Worm (Caenorhabditis elegans) whole organism, L1 larva: ENCODE measurements around the gene sre-10.

Experiments used
- C04F5.9 ChIP-seq: sonication (generic microtip); optimal IDR thresholded peaks from 2 replicates; lab custom pipeline; 2016; ENCODE audit warnings: missing genetic modification characterization, missing compliant biosample characterization
- C16A3.4 ChIP-seq: fragments of 150-350 bp; optimal IDR thresholded peaks from 2 replicates; lab custom pipeline; 2014; ENCODE audit warnings: missing biosample characterization, missing genetic modification characterization
- aly-2 ChIP-seq: fragments of 150-350 bp; optimal IDR thresholded peaks from 2 replicates; lab custom pipeline; 2014; ENCODE audit warnings: missing biosample characterization, missing genetic modification characterization
- blmp-1 ChIP-seq: fragments of 150-350 bp; optimal IDR thresholded peaks from 2 replicates; lab custom pipeline; 2014; ENCODE audit warnings: missing biosample characterization, missing genetic modification characterization
- ceh-63 ChIP-seq: fragments of 200-800 bp; sonication (Bioruptor generic); optimal IDR thresholded peaks from 2 replicates; lab custom pipeline; 2018; ENCODE audit warnings: mild to moderate bottlenecking, missing genetic modification characterization, missing compliant biosample characterization
- ceh-82 ChIP-seq, 3 experiments: fragments of 150-350 bp in 1 of 3; sonication (generic microtip) in 2 of 3; optimal IDR thresholded peaks; 2 replicates each; lab custom pipeline; 2014 to 2017; ENCODE audit warnings: missing biosample characterization in 3 of 3, missing genetic modification characterization in 3 of 3
- ces-1 ChIP-seq: fragments of 150-350 bp; optimal IDR thresholded peaks from 2 replicates; lab custom pipeline; 2014; ENCODE audit warnings: missing biosample characterization, missing genetic modification reagents, missing genetic modification characterization
- efl-1 ChIP-seq, 4 experiments: fragments of 150-350 bp; optimal IDR thresholded peaks in 3 of 4; peaks in 1 of 4; 1 replicate in 1 of 4; 2 replicates in 3 of 4; lab custom pipeline; 2014; ENCODE audit warnings: missing biosample characterization in 2 of 4, missing genetic modification characterization in 2 of 4, missing genetic modification reagents in 2 of 4
- efl-3 ChIP-seq: fragments of 200-800 bp; sonication (Bioruptor generic); optimal IDR thresholded peaks from 2 replicates; lab custom pipeline; 2018; ENCODE audit warnings: mild to moderate bottlenecking, missing genetic modification characterization, missing compliant biosample characterization
- egl-13 ChIP-seq: sonication (generic microtip); optimal IDR thresholded peaks from 2 replicates; lab custom pipeline; 2016; ENCODE audit warnings: missing genotype, missing genetic modification reagents, missing genetic modification characterization, missing compliant biosample characterization
- egl-27 ChIP-seq, 2 experiments: fragments of 150-350 bp in 1 of 2; sonication (generic microtip); optimal IDR thresholded peaks; 3 replicates each; lab custom pipeline; 2017 to 2018; ENCODE audit warnings: missing biosample characterization in 2 of 2, missing genetic modification characterization in 2 of 2, missing genetic modification reagents in 2 of 2
- fkh-10 ChIP-seq: sonication (generic microtip); optimal IDR thresholded peaks from 2 replicates; lab custom pipeline; 2017; ENCODE audit warnings: missing biosample characterization, missing genetic modification reagents, missing genetic modification characterization
- fkh-8 ChIP-seq: sonication (generic microtip); optimal IDR thresholded peaks from 2 replicates; lab custom pipeline; 2016; ENCODE audit warnings: mild to moderate bottlenecking, missing genetic modification characterization, missing compliant biosample characterization
- fos-1 ChIP-seq: fragments of 150-350 bp; optimal IDR thresholded peaks from 2 replicates; lab custom pipeline; 2014; ENCODE audit warnings: missing biosample characterization, missing genetic modification characterization
- grh-1 ChIP-seq: fragments of 200-800 bp; sonication (Bioruptor generic); IDR thresholded peaks from 2 replicates; pipeline ENCODE4 v1.3.6; 2022; ENCODE audit warnings: missing genetic modification reagents, missing genetic modification characterization, missing compliant biosample characterization
- hlh-17 ChIP-seq: fragments of 200-800 bp; sonication (Bioruptor generic); optimal IDR thresholded peaks from 2 replicates; lab custom pipeline; 2018; ENCODE audit warnings: missing genetic modification characterization, mild to moderate bottlenecking, missing compliant biosample characterization, moderate library complexity, borderline replicate concordance
- irx-1 ChIP-seq: sonication (generic microtip); optimal IDR thresholded peaks from 2 replicates; lab custom pipeline; 2016; ENCODE audit warnings: missing genetic modification characterization, missing compliant biosample characterization
- jun-1 ChIP-seq: fragments of 150-350 bp; optimal IDR thresholded peaks from 2 replicates; lab custom pipeline; 2014; ENCODE audit warnings: missing biosample characterization, missing genetic modification reagents, missing genetic modification characterization
- lin-13 ChIP-seq: fragments of 150-350 bp; optimal IDR thresholded peaks from 2 replicates; lab custom pipeline; 2014; ENCODE audit warnings: missing biosample characterization, missing genetic modification reagents, missing genetic modification characterization
- lin-14 ChIP-seq: fragments of 200-800 bp; sonication (Bioruptor generic); optimal IDR thresholded peaks from 2 replicates; lab custom pipeline; 2018; ENCODE audit warnings: mild to moderate bottlenecking, missing genetic modification characterization, moderate library complexity, missing compliant biosample characterization
- lin-15B ChIP-seq: fragments of 150-350 bp; sonication (generic microtip); optimal IDR thresholded peaks from 3 replicates; lab custom pipeline; 2014; ENCODE audit warnings: missing biosample characterization, missing genetic modification characterization
- lin-39 ChIP-seq: fragments of 150-350 bp; optimal IDR thresholded peaks from 2 replicates; lab custom pipeline; 2014; ENCODE audit warnings: missing biosample characterization, missing genetic modification reagents, missing genetic modification characterization
- lsy-2 ChIP-seq, 2 experiments: fragments of 150-350 bp; optimal IDR thresholded peaks; 2 replicates each; lab custom pipeline; 2014; ENCODE audit warnings: missing biosample characterization in 2 of 2, missing genetic modification characterization in 2 of 2
- mdl-1 ChIP-seq, 2 experiments: fragments of 150-350 bp; optimal IDR thresholded peaks; 2 replicates each; lab custom pipeline; 2014 to 2017; ENCODE audit warnings: missing biosample characterization in 2 of 2, missing genetic modification characterization in 2 of 2, inconsistent platforms in 1 of 2
- nhr-11 ChIP-seq: fragments of 150-350 bp; optimal IDR thresholded peaks from 2 replicates; lab custom pipeline; 2014; ENCODE audit warnings: missing biosample characterization, missing genetic modification characterization
- nhr-12 ChIP-seq: sonication (generic microtip); optimal IDR thresholded peaks from 2 replicates; lab custom pipeline; 2017; ENCODE audit warnings: missing biosample characterization, missing genetic modification characterization
- nhr-20 ChIP-seq: sonication (generic microtip); optimal IDR thresholded peaks from 2 replicates; lab custom pipeline; 2016; ENCODE audit warnings: mild to moderate bottlenecking, missing genetic modification characterization, missing compliant biosample characterization
- nhr-237 ChIP-seq: fragments of 150-350 bp; optimal IDR thresholded peaks from 2 replicates; lab custom pipeline; 2014; ENCODE audit warnings: missing biosample characterization, missing genetic modification characterization
- nhr-71 ChIP-seq: sonication (generic microtip); optimal IDR thresholded peaks from 2 replicates; lab custom pipeline; 2016; ENCODE audit warnings: mild to moderate bottlenecking, missing genetic modification characterization, moderate library complexity, missing compliant biosample characterization
- nhr-76 ChIP-seq: sonication (generic microtip); optimal IDR thresholded peaks from 2 replicates; lab custom pipeline; 2017; ENCODE audit warnings: missing biosample characterization, missing genetic modification characterization
- nhr-84 ChIP-seq: sonication (generic microtip); optimal IDR thresholded peaks from 2 replicates; lab custom pipeline; 2017; ENCODE audit warnings: missing biosample characterization, missing genetic modification characterization
- nhr-85 ChIP-seq: sonication (generic microtip); peaks from one replicate; lab custom pipeline; 2016; ENCODE audit warnings: missing genetic modification characterization, inconsistent platforms, missing compliant biosample characterization
- nhr-90 ChIP-seq: sonication (generic microtip); optimal IDR thresholded peaks from 2 replicates; lab custom pipeline; 2016; ENCODE audit warnings: mild to moderate bottlenecking, missing genetic modification characterization, missing compliant biosample characterization; ENCODE audit not compliant: poor library complexity
- pag-3 ChIP-seq: sonication (generic microtip); optimal IDR thresholded peaks from 2 replicates; lab custom pipeline; 2017; ENCODE audit warnings: missing genetic modification characterization, mild to moderate bottlenecking, missing compliant biosample characterization, antibody characterized with exemption, borderline replicate concordance; ENCODE audit not compliant: insufficient read depth
- pax-3 ChIP-seq: fragments of 200-800 bp; sonication (Bioruptor generic); optimal IDR thresholded peaks from 2 replicates; lab custom pipeline; 2018; ENCODE audit warnings: mild to moderate bottlenecking, missing genetic modification characterization, moderate library complexity, missing compliant biosample characterization
- pqm-1 ChIP-seq: sonication (generic microtip); optimal IDR thresholded peaks from 3 replicates; lab custom pipeline; 2017; ENCODE audit warnings: missing biosample characterization, missing genetic modification characterization
- rnt-1 ChIP-seq: sonication (generic microtip); optimal IDR thresholded peaks from 2 replicates; lab custom pipeline; 2016; ENCODE audit warnings: mild to moderate bottlenecking, missing genetic modification characterization, moderate library complexity, missing compliant biosample characterization
- snu-23 ChIP-seq: sonication (generic microtip); optimal IDR thresholded peaks from 2 replicates; lab custom pipeline; 2016; ENCODE audit warnings: missing genetic modification characterization, missing compliant biosample characterization
- sptf-1 ChIP-seq: fragments of 150-350 bp; optimal IDR thresholded peaks from 2 replicates; lab custom pipeline; 2014; ENCODE audit warnings: missing biosample characterization, missing genetic modification characterization
- sup-37 ChIP-seq: fragments of 200-800 bp; sonication (Bioruptor generic); optimal IDR thresholded peaks from 2 replicates; lab custom pipeline; 2018; ENCODE audit warnings: mild to moderate bottlenecking, missing genetic modification characterization, missing compliant biosample characterization
- unc-130 ChIP-seq: fragments of 150-350 bp; optimal IDR thresholded peaks from 2 replicates; lab custom pipeline; 2017; ENCODE audit warnings: missing biosample characterization, missing genetic modification characterization, inconsistent platforms
- vab-15 ChIP-seq: sonication (generic microtip); optimal IDR thresholded peaks from 2 replicates; lab custom pipeline; 2017; ENCODE audit warnings: missing genotype, mild to moderate bottlenecking, missing genetic modification characterization, missing compliant biosample characterization
- xbp-1 ChIP-seq: sonication (generic microtip); optimal IDR thresholded peaks from 2 replicates; lab custom pipeline; 2016; ENCODE audit warnings: missing genetic modification characterization, missing compliant biosample characterization
- ztf-11 ChIP-seq, 2 experiments: sonication (generic microtip); optimal IDR thresholded peaks; 2 replicates each; lab custom pipeline; 2016 to 2017; ENCODE audit warnings: missing genetic modification characterization in 2 of 2, missing biosample characterization in 1 of 2, missing compliant biosample characterization in 1 of 2

Gene sre-10

DNA sequence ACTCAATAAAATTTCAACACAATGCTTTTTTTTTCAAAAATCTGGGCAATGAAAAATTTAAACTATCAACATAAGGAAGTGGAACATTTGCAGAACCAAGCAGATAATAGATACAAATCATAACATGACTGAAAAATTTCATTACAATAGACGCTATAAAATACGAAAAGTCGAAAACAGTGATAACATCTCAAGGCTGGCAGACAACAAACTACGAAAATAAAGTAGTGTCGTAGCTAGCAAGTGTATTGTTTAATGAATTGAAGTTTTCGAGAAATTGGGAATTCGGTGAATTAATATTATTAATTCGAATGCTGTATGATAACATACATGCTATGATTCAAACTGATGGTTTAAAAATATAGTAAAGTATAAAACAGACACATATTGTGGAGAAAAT lies 35.5 kb upstream of the sre-10 start:
- no peak for TF ChIP-seq mdl-1 (tag; optimal IDR thresholded peaks at IDR 0.05; lab: Kevin White, UChicago)
- no peak for TF ChIP-seq lin-15B (tag; lab: Kevin White, UChicago)
- TF ChIP-seq efl-1 (optimal IDR thresholded peaks at IDR 0.05; lab: Kevin White, UChicago): no peak
- TF ChIP-seq efl-1 (GFP tag; optimal IDR thresholded peaks at IDR 0.05 in 1 of 2; lab: Kevin White, UChicago): peak in 1 of 2 experiments; percentile 6
- TF ChIP-seq, all 84 proteins: peak for 1

DNA sequence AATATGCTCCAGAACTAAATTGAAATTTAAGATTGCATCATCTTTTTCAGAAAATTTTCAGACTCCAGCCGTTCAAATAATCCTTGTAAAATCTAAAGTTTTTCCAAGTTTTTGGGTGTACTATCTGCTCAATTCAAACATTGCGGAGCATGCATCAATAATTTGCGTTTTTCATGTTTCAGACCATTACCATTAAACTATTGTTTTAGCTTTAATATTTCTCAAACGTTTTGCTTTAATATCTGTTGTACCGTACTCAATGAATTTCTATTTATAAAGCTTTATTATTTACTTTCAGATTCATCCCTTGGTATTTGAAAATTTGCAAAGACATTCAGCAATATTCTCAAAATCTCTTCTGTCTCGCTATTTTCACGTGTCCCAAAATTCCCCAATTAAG lies 29.1 kb upstream of the sre-10 start, which contains the start of gene odr-2:
TSS of gene odr-2 (plus strand) at position 301 of the 400 bp plus-strand sequence.
- TF ChIP-seq nhr-237 (tag; lab: Kevin White, UChicago): no peak
- TF ChIP-seq nhr-12: no peak
- no peak for TF ChIP-seq snu-23 (GFP tag; lab: Kevin White, UChicago)
- TF ChIP-seq rnt-1 (tag; lab: Kevin White, UChicago): no peak
- no peak for TF ChIP-seq egl-27 (tag; optimal IDR thresholded peaks at IDR 0.05; lab: Kevin White, UChicago)
- no peak for TF ChIP-seq hlh-17 (GFP tag; lab: Kevin White, UChicago)
- TF ChIP-seq jun-1: no peak
- TF ChIP-seq fkh-8 (tag; lab: Kevin White, UChicago): no peak
- no peak for TF ChIP-seq ceh-63 (GFP tag; lab: Kevin White, UChicago)
- TF ChIP-seq sptf-1 (tag; lab: Kevin White, UChicago): no peak

DNA sequence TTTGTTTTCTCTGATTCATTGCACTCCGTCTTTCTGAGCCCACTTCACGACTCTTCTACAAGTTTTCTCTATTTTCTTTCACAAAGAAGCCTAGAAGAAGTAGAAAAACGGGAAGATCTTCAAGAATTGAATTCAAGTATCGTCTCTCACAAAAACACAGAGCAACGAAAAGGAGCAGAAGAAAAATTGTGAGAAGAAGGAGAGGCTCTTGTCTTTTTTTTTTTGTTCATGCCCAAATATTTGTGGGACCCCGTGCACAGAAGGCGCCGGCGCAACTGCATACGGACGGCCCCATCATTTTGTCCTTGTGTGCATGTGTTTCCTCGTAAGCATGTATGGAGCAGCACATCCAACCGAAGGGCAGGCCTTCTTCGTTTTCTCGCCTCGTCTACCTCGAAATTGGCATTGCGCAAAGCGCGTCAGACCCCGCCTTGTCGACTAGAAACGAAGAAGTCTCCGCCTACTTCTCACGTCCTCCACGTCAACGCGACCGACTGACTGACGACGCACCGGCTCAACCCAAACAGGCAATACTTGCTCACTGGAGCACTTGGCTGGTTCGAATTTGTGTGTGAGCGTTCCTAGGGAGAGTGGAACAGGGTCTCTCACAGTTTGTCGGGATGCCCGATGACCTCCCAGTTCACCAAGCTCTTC lies 25.7 kb upstream of the sre-10 start:
- no peak for TF ChIP-seq pqm-1
- TF ChIP-seq xbp-1 (tag; lab: Kevin White, UChicago): no peak
- no peak for TF ChIP-seq grh-1 (GFP tag; lab: Robert Waterston, UW)
- TF ChIP-seq nhr-11 (tag; lab: Kevin White, UChicago): no peak
- TF ChIP-seq lin-14 (GFP tag; lab: Kevin White, UChicago): peak; percentile 44
- TF ChIP-seq fkh-10 (GFP tag; lab: Kevin White, UChicago): peak; percentile 60
- TF ChIP-seq, all 84 proteins: peak for 2

DNA sequence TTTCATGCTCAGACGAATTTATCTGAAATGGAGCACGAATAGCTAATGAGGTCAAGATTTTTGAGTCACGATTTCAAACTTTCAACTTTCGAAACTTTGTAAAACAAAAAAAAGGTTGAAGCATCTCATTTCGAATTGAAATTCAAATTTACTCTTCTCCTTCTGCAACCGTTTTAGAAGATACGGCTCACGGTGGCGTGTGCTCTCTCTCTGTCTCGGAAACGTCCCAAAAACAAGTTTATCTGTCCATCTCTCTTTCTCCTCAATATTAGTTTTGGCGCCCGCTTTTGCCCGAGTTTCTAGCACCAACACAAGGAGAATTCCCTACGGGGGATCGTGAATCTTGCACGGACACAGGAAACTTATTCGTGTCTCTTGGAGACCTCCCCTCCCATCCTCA lies 22.0 kb upstream of the sre-10 start:
- TF ChIP-seq fkh-10 (GFP tag; lab: Kevin White, UChicago): peak; percentile 55
- TF ChIP-seq ceh-82 (tag; optimal IDR thresholded peaks at IDR 0.05; lab: Kevin White, UChicago): no peak
- TF ChIP-seq lin-14 (GFP tag; lab: Kevin White, UChicago): peak; percentile 26
- no peak for TF ChIP-seq fkh-8 (tag; lab: Kevin White, UChicago)
- no peak for TF ChIP-seq fos-1

DNA sequence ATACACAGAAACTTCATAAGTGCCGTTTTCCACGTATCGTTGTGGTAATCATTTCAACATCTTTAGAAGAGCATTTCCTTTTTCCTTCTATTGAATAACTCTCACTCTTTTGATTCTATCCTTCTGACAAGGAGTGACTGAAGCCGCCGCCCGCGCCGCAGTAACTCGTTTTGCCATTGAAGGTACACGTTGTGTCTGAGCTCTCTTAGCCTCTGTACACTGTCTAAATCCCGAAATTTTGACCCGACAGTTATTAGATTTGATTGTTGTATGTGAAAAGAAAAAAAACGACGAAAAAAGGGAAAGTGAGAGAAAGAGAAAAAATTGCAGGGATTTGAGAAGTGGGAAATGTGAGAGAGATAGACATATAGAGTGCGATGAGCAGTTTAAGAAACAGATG lies 21.1 kb upstream of the sre-10 start:
- TF ChIP-seq sup-37 (GFP tag; lab: Kevin White, UChicago): no peak
- no peak for TF ChIP-seq nhr-20
- TF ChIP-seq unc-130 (tag; lab: Kevin White, UChicago): no peak
- no peak for TF ChIP-seq pag-3 (tag; lab: Kevin White, UChicago)
- no peak for TF ChIP-seq efl-3 (GFP tag; lab: Kevin White, UChicago)
- TF ChIP-seq ces-1 (GFP tag; lab: Kevin White, UChicago): peak; percentile 63
- TF ChIP-seq rnt-1 (tag; lab: Kevin White, UChicago): no peak
- no peak for TF ChIP-seq pax-3 (tag; lab: Kevin White, UChicago)
- no peak for TF ChIP-seq nhr-76 (tag; lab: Kevin White, UChicago)
- no peak for TF ChIP-seq lin-13 (GFP tag; lab: Kevin White, UChicago)
- no peak for TF ChIP-seq lin-39 (tag; lab: Kevin White, UChicago)
- peak; percentile 28 for TF ChIP-seq nhr-71 (tag; lab: Kevin White, UChicago)
- TF ChIP-seq aly-2 (tag; lab: Kevin White, UChicago): no peak
- no peak for TF ChIP-seq C16A3.4 (tag; lab: Kevin White, UChicago)
- TF ChIP-seq nhr-84 (tag; lab: Kevin White, UChicago): no peak
- no peak for TF ChIP-seq vab-15
- TF ChIP-seq C04F5.9 (tag; lab: Kevin White, UChicago): no peak
- TF ChIP-seq blmp-1 (tag; lab: Kevin White, UChicago): peak; percentile 22
- TF ChIP-seq nhr-85 (tag; lab: Kevin White, UChicago): no peak
- TF ChIP-seq ztf-11 (tag; optimal IDR thresholded peaks at IDR 0.05; lab: Kevin White, UChicago): no peak
- no peak for TF ChIP-seq nhr-90 (tag; lab: Kevin White, UChicago)
- peak; percentile 12 for TF ChIP-seq irx-1
- TF ChIP-seq lsy-2 (tag; optimal IDR thresholded peaks at IDR 0.05; lab: Kevin White, UChicago): peak in 1 of 2 experiments; percentile 23
- no peak for TF ChIP-seq egl-13 (tag; lab: Kevin White, UChicago)
